Worm (Caenorhabditis elegans): ENCODE measurements around the gene R11D1.1.

DNA sequence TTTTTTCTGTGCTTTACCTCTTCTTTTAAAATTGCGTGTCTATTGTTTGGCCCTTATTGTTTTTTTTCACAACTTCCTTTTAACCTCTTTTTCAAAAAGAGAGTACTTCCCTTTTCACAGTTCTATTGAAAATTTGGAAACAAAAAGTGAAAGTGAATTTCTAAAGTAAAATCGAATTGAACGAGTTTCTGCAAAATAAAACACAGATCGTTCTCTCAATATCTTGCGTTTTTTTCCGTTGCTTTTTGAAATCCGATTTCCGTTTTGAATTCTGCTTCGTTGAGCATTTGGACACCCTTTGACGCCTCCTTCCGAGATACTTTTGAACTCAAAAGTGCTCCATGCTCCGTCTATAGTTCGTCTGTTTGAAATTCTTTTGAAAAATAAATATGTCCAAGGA, 27.9 kb upstream of the R11D1.1 start:
- no peak for TF ChIP-seq B0336.3 (GFP tag; IDR thresholded peaks at IDR 0.05)
- TF ChIP-seq snpc-4 (GFP tag; optimal IDR thresholded peaks at IDR 0.05) = no peak
- no peak for TF ChIP-seq snpc-4 (tag; optimal IDR thresholded peaks at IDR 0.05)
- no peak for TF ChIP-seq hmg-1.2 (GFP tag; IDR thresholded peaks at IDR 0.05)
- TF ChIP-seq F55B11.4 (tag; optimal IDR thresholded peaks at IDR 0.05; ENCODE audit: borderline replicate concordance, insufficient read depth) = no peak
- no peak for TF ChIP-seq F22D6.2 (tag; optimal IDR thresholded peaks at IDR 0.05)
- no peak for TF ChIP-seq ceh-27 (GFP tag; optimal IDR thresholded peaks at IDR 0.05)
- TF ChIP-seq fkh-3 (tag; optimal IDR thresholded peaks at IDR 0.05) = no peak
- no peak for TF ChIP-seq pha-4 (tag; optimal IDR thresholded peaks at IDR 0.05)
- TF ChIP-seq lsy-27 (tag; optimal IDR thresholded peaks at IDR 0.05; ENCODE audit: borderline replicate concordance, insufficient read depth) = no peak
- TF ChIP-seq attf-5 (GFP tag; optimal IDR thresholded peaks at IDR 0.05) = no peak
- no peak for TF ChIP-seq hrde-1 (tag; optimal IDR thresholded peaks at IDR 0.05; ENCODE audit: borderline replicate concordance)
- no peak for TF ChIP-seq die-1 (tag; optimal IDR thresholded peaks at IDR 0.05)
- TF ChIP-seq nhr-90 (tag; optimal IDR thresholded peaks at IDR 0.05) = no peak
- no peak for TF ChIP-seq tbp1 (GFP tag; optimal IDR thresholded peaks at IDR 0.05)
